Worm (Caenorhabditis elegans): ENCODE data around the gene B0348.10.

DNA sequence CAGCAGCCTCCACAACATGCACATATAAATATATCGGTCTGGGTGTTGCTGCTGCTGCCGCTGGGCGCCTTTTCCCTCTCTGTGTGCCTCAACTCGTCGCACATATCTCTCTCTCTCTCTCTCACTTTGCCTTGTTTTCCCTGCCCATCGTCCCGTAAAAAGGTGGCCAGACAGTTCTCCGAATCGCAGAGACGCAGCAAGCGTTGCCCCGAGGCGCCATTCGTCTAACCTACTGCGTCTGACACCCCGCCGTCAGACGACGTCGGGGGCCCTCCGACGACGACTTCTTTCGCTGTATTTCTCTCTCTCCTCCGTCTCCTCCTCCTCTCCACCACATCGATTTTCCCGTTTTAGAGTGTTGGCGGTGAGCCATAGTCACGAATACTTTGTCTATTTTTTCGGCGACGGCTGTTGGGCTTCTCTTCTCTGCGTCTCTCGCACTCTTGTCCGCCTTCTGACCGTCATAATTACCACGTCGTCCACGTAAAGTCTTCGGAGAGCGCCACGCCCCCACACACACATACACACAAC, at the start of gene B0348.10:
- peak; percentile 26; the same call in 1 of the 2 replicates for TF ChIP-seq T22C8.4 (GFP tag; IDR thresholded peaks at IDR 0.05)
- TF ChIP-seq tab-1 (GFP tag; IDR thresholded peaks at IDR 0.05): 0 out of 2 replicates have a peak, but pooled peaks have one; percentile 50
- TF ChIP-seq flt-1 (GFP tag; IDR thresholded peaks at IDR 0.05): no peak

All from whole organism, midembryonic.